Fruit fly (Drosophila melanogaster): Measurements from ENCODE around the gene ND-B8.

ND-B8 gene

dm6 chr2L:4458119-4459056 lies 4.0 kb downstream of the ND-B8 start, which contains the start of gene RpL27A (continued):
- TF ChIP-seq Sox102F (GFP tag; optimal IDR thresholded peaks at IDR 0.05) (no peak), CG8632 (GFP tag; optimal IDR thresholded peaks at IDR 0.05) (peak; percentile 35), CG6163 (GFP tag; IDR thresholded peaks at IDR 0.05) (peak; percentile 87), CG10669 (GFP tag; optimal IDR thresholded peaks at IDR 0.05) (peak; percentile 55), Ets21C (GFP tag; optimal IDR thresholded peaks at IDR 0.05) (no peak), OdsH (GFP tag; optimal IDR thresholded peaks at IDR 0.05) (peak; percentile 70), CG6792 (GFP tag; optimal IDR thresholded peaks at IDR 0.05) (peak; percentile 51), CG15336 (GFP tag; IDR thresholded peaks at IDR 0.05) (peak; percentile 69), CG11294 (GFP tag; IDR thresholded peaks at IDR 0.05) (no peak; the same call in 1 of the 2 replicates), Hr39 (GFP tag; optimal IDR thresholded peaks at IDR 0.05) (peak; percentile 49), Sox14 (GFP tag; optimal IDR thresholded peaks at IDR 0.05) (peak; percentile 19), CG9139 (GFP tag; optimal IDR thresholded peaks at IDR 0.05) (no peak), CG6276 (GFP tag; optimal IDR thresholded peaks at IDR 0.05) (no peak), Hr38 (GFP tag; optimal IDR thresholded peaks at IDR 0.05) (no peak), fd85E (GFP tag; optimal IDR thresholded peaks at IDR 0.05) (no peak)

DNA sequence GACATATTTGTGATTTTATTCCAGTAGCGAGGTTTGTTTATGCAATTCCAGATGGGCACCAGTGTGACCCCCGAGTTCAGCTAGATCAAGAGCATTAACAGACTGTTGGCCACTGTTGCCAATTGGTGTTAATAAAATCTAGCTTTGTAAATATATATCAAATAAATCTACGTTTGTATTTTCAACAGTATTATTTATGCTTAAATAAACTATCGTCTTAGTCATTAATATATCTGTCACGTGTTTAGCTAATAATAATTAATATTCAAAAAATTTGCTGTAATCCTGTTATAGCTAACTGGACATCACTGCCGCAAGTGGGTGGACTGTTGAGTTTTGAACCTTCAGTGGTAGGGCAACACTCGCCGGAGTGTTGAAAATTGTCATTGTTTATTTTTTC lies 5.1 kb downstream of the ND-B8 start, which contains the start of the genes mRpL27 and CG15435:
mRpL27 (minus strand) TSS at position 96 of the 400 bp plus-strand sequence.
CG15435 (plus strand) TSS at position 187 of the 400 bp plus-strand sequence.
- TF ChIP-seq svp (GFP tag) (peak; percentile 92), CG9139 (GFP tag; optimal IDR thresholded peaks at IDR 0.05) (no peak), lz (GFP tag; optimal IDR thresholded peaks at IDR 0.05) (peak; percentile 20), CG4318 (GFP tag; optimal IDR thresholded peaks at IDR 0.05) (no peak), CG8119 (GFP tag; IDR thresholded peaks at IDR 0.05) (no peak), spab (GFP tag; optimal IDR thresholded peaks at IDR 0.05) (no peak), CG1621 (tag; optimal IDR thresholded peaks at IDR 0.05) (peak; percentile 44), CG3032 (tag; optimal IDR thresholded peaks at IDR 0.05) (peak; percentile 25), Hr39 (GFP tag; optimal IDR thresholded peaks at IDR 0.05) (peak; percentile 15), Smox (GFP tag; optimal IDR thresholded peaks at IDR 0.05) (no peak), CG11294 (GFP tag; IDR thresholded peaks at IDR 0.05) (no peak), dac (GFP tag; optimal IDR thresholded peaks at IDR 0.05) (no peak), dsx (GFP tag; optimal IDR thresholded peaks at IDR 0.05; ENCODE audit: poor library complexity, severe bottlenecking) (no peak), Eip78C (GFP tag) (peak; percentile 77), CG6792 (GFP tag; optimal IDR thresholded peaks at IDR 0.05) (no peak), CG6854 (GFP tag; optimal IDR thresholded peaks at IDR 0.05) (no peak), CG34406 (GFP tag; optimal IDR thresholded peaks at IDR 0.05) (no peak), fkh (GFP tag; optimal IDR thresholded peaks at IDR 0.05) (peak; percentile 86), ss (GFP tag; optimal IDR thresholded peaks at IDR 0.05) (no peak), CG6276 (GFP tag; optimal IDR thresholded peaks at IDR 0.05) (no peak), Ets96B (tag; optimal IDR thresholded peaks at IDR 0.05) (peak; percentile 4), Gug (GFP tag; IDR thresholded peaks at IDR 0.05) (no peak), CG31627 (GFP tag; optimal IDR thresholded peaks at IDR 0.05) (peak; percentile 5), CG11762 (GFP tag; optimal IDR thresholded peaks at IDR 0.05; ENCODE audit: insufficient read depth) (no peak), CG6808 (GFP tag; optimal IDR thresholded peaks at IDR 0.05) (no peak), topi (GFP tag; optimal IDR thresholded peaks at IDR 0.05) (peak; percentile 23), eg (GFP tag; IDR thresholded peaks at IDR 0.05) (no peak), Eip75B (GFP tag; optimal IDR thresholded peaks at IDR 0.05) (no peak), CG11902 (GFP tag; optimal IDR thresholded peaks at IDR 0.05) (no peak), achi (GFP tag; optimal IDR thresholded peaks at IDR 0.05) (no peak), Lpt (GFP tag; optimal IDR thresholded peaks at IDR 0.05) (no peak), CG10631 (GFP tag; optimal IDR thresholded peaks at IDR 0.05) (no peak), CG6163 (GFP tag; IDR thresholded peaks at IDR 0.05) (no peak), Met (GFP tag; optimal IDR thresholded peaks at IDR 0.05) (no peak), Blimp-1 (GFP tag; optimal IDR thresholded peaks at IDR 0.05) (no peak), esn (GFP tag; optimal IDR thresholded peaks at IDR 0.05) (peak; percentile 41), CG32006 (GFP tag; optimal IDR thresholded peaks at IDR 0.05) (no peak), Eip93F (GFP tag; optimal IDR thresholded peaks at IDR 0.05) (no peak), salr (GFP tag; optimal IDR thresholded peaks at IDR 0.05) (no peak)
